Fruit fly (Drosophila melanogaster) whole organism, embryonic: ENCODE data around the gene unc-4.

Experiments used
- Atf3 ChIP-seq: fragments of 200-800 bp; sonication (Bioruptor generic); optimal IDR thresholded peaks from 3 replicates; lab custom pipeline; 2016; ENCODE audit warnings: missing biosample characterization, missing genetic modification characterization
- Bdp1 ChIP-seq: fragments of 200-800 bp; sonication (Bioruptor generic); optimal IDR thresholded peaks from 3 replicates; lab custom pipeline; 2016; ENCODE audit warnings: missing biosample characterization, missing genetic modification characterization
- Bteb2 ChIP-seq: fragments of 200-800 bp; sonication (Bioruptor generic); optimal IDR thresholded peaks from 2 replicates; lab custom pipeline; 2016; ENCODE audit warnings: missing biosample characterization, missing genetic modification characterization
- CG10543 ChIP-seq: fragments of 200-800 bp; sonication (Bioruptor generic); optimal IDR thresholded peaks from 3 replicates; lab custom pipeline; 2017; ENCODE audit warnings: missing biosample characterization, mild to moderate bottlenecking, missing genetic modification characterization, moderate library complexity
- CG12071 ChIP-seq: fragments of 200-800 bp; sonication (Bioruptor generic); optimal IDR thresholded peaks from 3 replicates; lab custom pipeline; 2018; ENCODE audit warnings: missing biosample characterization, mild to moderate bottlenecking, missing genetic modification characterization
- CG12769 ChIP-seq: fragments of 200-800 bp; sonication (Bioruptor generic); optimal IDR thresholded peaks from 2 replicates; lab custom pipeline; 2019; ENCODE audit warnings: missing biosample characterization, mild to moderate bottlenecking, missing genetic modification characterization, moderate library complexity
- CG13287 ChIP-seq: fragments of 200-800 bp; sonication (Bioruptor generic); IDR thresholded peaks from 2 replicates; pipeline ENCODE4 v1.3.6; 2022; ENCODE audit warnings: missing biosample characterization, missing genetic modification characterization; ENCODE audit not compliant: partially characterized antibody
- CG13296 ChIP-seq: fragments of 200-800 bp; sonication (Bioruptor generic); optimal IDR thresholded peaks from 3 replicates; lab custom pipeline; 2018; ENCODE audit warnings: missing biosample characterization, mild to moderate bottlenecking, missing genetic modification characterization
- CG15514 ChIP-seq: fragments of 200-800 bp; sonication (Bioruptor generic); optimal IDR thresholded peaks from 3 replicates; lab custom pipeline; 2017; ENCODE audit warnings: missing biosample characterization, missing genetic modification characterization, mild to moderate bottlenecking, moderate library complexity, missing genetic modification reagents
- CG15601 ChIP-seq: fragments of 200-800 bp; sonication (Bioruptor generic); optimal IDR thresholded peaks from 3 replicates; lab custom pipeline; 2019; ENCODE audit warnings: missing biosample characterization, mild to moderate bottlenecking, missing genetic modification characterization, moderate library complexity
- CG15696 ChIP-seq: fragments of 200-800 bp; sonication (Bioruptor generic); optimal IDR thresholded peaks from 2 replicates; lab custom pipeline; 2019; ENCODE audit warnings: missing biosample characterization, mild to moderate bottlenecking, missing genetic modification characterization, moderate library complexity
- CG1602 ChIP-seq: fragments of 200-800 bp; sonication (Bioruptor generic); optimal IDR thresholded peaks from 3 replicates; lab custom pipeline; 2016; ENCODE audit warnings: missing biosample characterization, missing genetic modification characterization
- CG17186 ChIP-seq: fragments of 200-800 bp; sonication (Bioruptor generic); optimal IDR thresholded peaks from 3 replicates; lab custom pipeline; 2017; ENCODE audit warnings: missing biosample characterization, missing genetic modification reagents, missing genetic modification characterization
- CG30403 ChIP-seq: fragments of 200-800 bp; sonication (Bioruptor generic); optimal IDR thresholded peaks from 3 replicates; lab custom pipeline; 2016; ENCODE audit warnings: missing biosample characterization, missing genetic modification characterization
- CG3407 ChIP-seq: fragments of 200-800 bp; sonication (Bioruptor generic); optimal IDR thresholded peaks from 2 replicates; lab custom pipeline; 2018; ENCODE audit warnings: missing biosample characterization, mild to moderate bottlenecking, missing genetic modification characterization
- CG4820 ChIP-seq: fragments of 200-800 bp; sonication (Bioruptor generic); optimal IDR thresholded peaks from 3 replicates; lab custom pipeline; 2016; ENCODE audit warnings: missing biosample characterization, missing genetic modification characterization
- CG6791 ChIP-seq: fragments of 200-800 bp; sonication (Bioruptor generic); IDR thresholded peaks from 3 replicates; pipeline ENCODE4 v1.3.6; 2022; ENCODE audit warnings: missing biosample characterization, missing genetic modification characterization; ENCODE audit not compliant: partially characterized antibody
- CG7786 ChIP-seq: fragments of 200-800 bp; sonication (Bioruptor generic); optimal IDR thresholded peaks from 2 replicates; lab custom pipeline; 2016; ENCODE audit warnings: missing biosample characterization, missing genetic modification characterization
- CG7839 ChIP-seq: fragments of 200-800 bp; sonication (Bioruptor generic); optimal IDR thresholded peaks from 3 replicates; lab custom pipeline; 2018; ENCODE audit warnings: missing biosample characterization, mild to moderate bottlenecking, missing genetic modification characterization, moderate library complexity
- CTCF ChIP-seq: fragments of 200-800 bp; sonication (Bioruptor generic); optimal IDR thresholded peaks from 2 replicates; lab custom pipeline; 2017; ENCODE audit warnings: missing biosample characterization, mild to moderate bottlenecking, missing genetic modification characterization, moderate library complexity
- D19B ChIP-seq: fragments of 200-800 bp; sonication (Bioruptor generic); optimal IDR thresholded peaks from 2 replicates; lab custom pipeline; 2017; ENCODE audit warnings: missing biosample characterization, mild to moderate bottlenecking, missing genetic modification characterization
- Doc2 ChIP-seq: fragments of 200-800 bp; sonication (Bioruptor generic); IDR thresholded peaks from 2 replicates; pipeline ENCODE4 v1.3.6; 2022; ENCODE audit warnings: missing biosample characterization, missing genetic modification characterization
- ERR ChIP-seq: fragments of 200-800 bp; sonication (Bioruptor generic); optimal IDR thresholded peaks from 2 replicates; lab custom pipeline; 2016; ENCODE audit warnings: missing biosample characterization, missing genetic modification characterization
- Ets65A ChIP-seq: fragments of 200-800 bp; sonication (Bioruptor generic); peaks from one replicate; lab custom pipeline; 2016; ENCODE audit warnings: missing biosample characterization, missing genetic modification characterization
- GATAe ChIP-seq: fragments of 200-800 bp; sonication (Bioruptor generic); conservative IDR thresholded peaks from 2 replicates; pipeline ENCODE4 v1.3.6; 2022; ENCODE audit warnings: missing biosample characterization, missing genetic modification characterization
- Gsc ChIP-seq: fragments of 200-800 bp; sonication (Bioruptor generic); IDR thresholded peaks from 2 replicates; pipeline ENCODE4 v1.3.6; 2022; ENCODE audit warnings: missing biosample characterization, missing genetic modification characterization
- HLH4C ChIP-seq: fragments of 200-800 bp; sonication (Bioruptor generic); IDR thresholded peaks from 3 replicates; pipeline ENCODE4 v1.3.6; 2022; ENCODE audit warnings: missing biosample characterization, missing genetic modification characterization; ENCODE audit not compliant: partially characterized antibody
- HmgZ ChIP-seq: fragments of 200-800 bp; sonication (Bioruptor generic); optimal IDR thresholded peaks from 2 replicates; lab custom pipeline; 2018; ENCODE audit warnings: missing biosample characterization, mild to moderate bottlenecking, missing genetic modification characterization
- Lhr ChIP-seq: fragments of 200-800 bp; sonication (Bioruptor generic); optimal IDR thresholded peaks from 3 replicates; lab custom pipeline; 2017; ENCODE audit warnings: mild to moderate bottlenecking, missing biosample characterization, missing genetic modification reagents, missing genetic modification characterization
- Nf-YC ChIP-seq: fragments of 200-800 bp; optimal IDR thresholded peaks from 3 replicates; lab custom pipeline; 2019; ENCODE audit warnings: missing biosample characterization, mild to moderate bottlenecking, missing genetic modification characterization, moderate library complexity
- NfI ChIP-seq: fragments of 200-800 bp; sonication (Bioruptor generic); optimal IDR thresholded peaks from 3 replicates; lab custom pipeline; 2018; ENCODE audit warnings: missing biosample characterization, mild to moderate bottlenecking, missing genetic modification characterization, moderate library complexity
- Oaz ChIP-seq: fragments of 200-800 bp; sonication (Bioruptor generic); IDR thresholded peaks from 2 replicates; pipeline ENCODE4 v1.3.6; 2022; ENCODE audit warnings: missing biosample characterization, missing genetic modification characterization
- PHDP ChIP-seq: fragments of 200-800 bp; sonication (Bioruptor generic); optimal IDR thresholded peaks from 3 replicates; lab custom pipeline; 2018; ENCODE audit warnings: missing biosample characterization, mild to moderate bottlenecking, missing genetic modification characterization, moderate library complexity
- Trl ChIP-seq, 3 experiments: fragments of >200 bp in 2 of 3; fragments of 200-800 bp in 1 of 3; sonication (Bioruptor generic) in 1 of 3; optimal IDR thresholded peaks; 2 replicates in 1 of 3; 3 replicates in 2 of 3; lab custom pipeline; 2016 to 2017; ENCODE audit warnings: missing biosample characterization in 1 of 3, missing genetic modification characterization in 1 of 3
- cg ChIP-seq: fragments of 200-800 bp; sonication (Bioruptor generic); optimal IDR thresholded peaks from 3 replicates; lab custom pipeline; 2019; ENCODE audit warnings: missing biosample characterization, mild to moderate bottlenecking, missing genetic modification characterization, moderate library complexity
- da ChIP-seq: fragments of 200-800 bp; sonication (Bioruptor generic); optimal IDR thresholded peaks from 2 replicates; lab custom pipeline; 2016; ENCODE audit warnings: missing biosample characterization, missing genetic modification characterization
- dimm ChIP-seq: fragments of 200-800 bp; sonication (Bioruptor generic); IDR thresholded peaks from 2 replicates; pipeline ENCODE4 v1.3.6; 2022; ENCODE audit warnings: missing biosample characterization, missing genetic modification characterization
- dmrt11E ChIP-seq: fragments of 200-800 bp; sonication (Bioruptor generic); optimal IDR thresholded peaks from 3 replicates; lab custom pipeline; 2018; ENCODE audit warnings: missing biosample characterization, mild to moderate bottlenecking, missing genetic modification characterization, moderate library complexity
- jing ChIP-seq: fragments of 200-800 bp; sonication (Bioruptor generic); optimal IDR thresholded peaks from 2 replicates; lab custom pipeline; 2018; ENCODE audit warnings: missing biosample characterization, mild to moderate bottlenecking, missing genetic modification characterization
- nerfin-2 ChIP-seq: fragments of 200-800 bp; sonication (Bioruptor generic); IDR thresholded peaks from 2 replicates; pipeline ENCODE4 v1.3.6; 2022; ENCODE audit warnings: missing biosample characterization, missing genetic modification characterization; ENCODE audit not compliant: partially characterized antibody
- nmo ChIP-seq: fragments of 200-800 bp; sonication (Bioruptor generic); optimal IDR thresholded peaks from 2 replicates; lab custom pipeline; 2018; ENCODE audit warnings: missing biosample characterization, mild to moderate bottlenecking, missing genetic modification characterization, moderate library complexity
- phol ChIP-seq: fragments of 200-800 bp; sonication (Bioruptor generic); optimal IDR thresholded peaks from 3 replicates; lab custom pipeline; 2018; ENCODE audit warnings: missing biosample characterization, mild to moderate bottlenecking, missing genetic modification characterization, moderate library complexity
- row ChIP-seq: fragments of 200-800 bp; sonication (Bioruptor generic); IDR thresholded peaks from 3 replicates; pipeline ENCODE4 v1.3.6; 2022; ENCODE audit warnings: missing biosample characterization, missing genetic modification characterization
- slou ChIP-seq: fragments of 200-800 bp; sonication (Bioruptor generic); optimal IDR thresholded peaks from 3 replicates; lab custom pipeline; 2016; ENCODE audit warnings: missing biosample characterization, missing genetic modification characterization
- slp2 ChIP-seq: fragments of 200-800 bp; sonication (Bioruptor generic); optimal IDR thresholded peaks from 2 replicates; lab custom pipeline; 2016; ENCODE audit warnings: missing biosample characterization, missing genetic modification characterization
- stc ChIP-seq: fragments of 200-800 bp; sonication (Bioruptor generic); IDR thresholded peaks from 2 replicates; pipeline ENCODE4 v1.3.6; 2022; ENCODE audit warnings: missing biosample characterization, missing genetic modification characterization
- sug ChIP-seq: fragments of 200-800 bp; optimal IDR thresholded peaks from 2 replicates; lab custom pipeline; 2019; ENCODE audit warnings: missing biosample characterization, mild to moderate bottlenecking, missing genetic modification characterization, moderate library complexity
- tap ChIP-seq: fragments of 200-800 bp; optimal IDR thresholded peaks from 3 replicates; lab custom pipeline; 2019; ENCODE audit warnings: missing biosample characterization, mild to moderate bottlenecking, missing genetic modification characterization, moderate library complexity
- tio ChIP-seq: fragments of 200-800 bp; sonication (Bioruptor generic); optimal IDR thresholded peaks from 2 replicates; lab custom pipeline; 2017; ENCODE audit warnings: missing biosample characterization, missing genetic modification characterization, inconsistent platforms
- trem ChIP-seq: fragments of 200-800 bp; optimal IDR thresholded peaks from 3 replicates; lab custom pipeline; 2019; ENCODE audit warnings: missing biosample characterization, mild to moderate bottlenecking, missing genetic modification characterization, moderate library complexity
- unpg ChIP-seq: fragments of 200-800 bp; sonication (Bioruptor generic); optimal IDR thresholded peaks from 3 replicates; lab custom pipeline; 2018; ENCODE audit warnings: missing biosample characterization, mild to moderate bottlenecking, missing genetic modification characterization, moderate library complexity

unc-4 gene

dm6 chrX:17820252-17820651 lies 51.9 kb downstream of the unc-4 start (continued):
- TF ChIP-seq CG3407 (GFP tag; lab: Kevin White, UChicago), result no peak
- no peak for TF ChIP-seq CG10543 (GFP tag; lab: Kevin White, UChicago)
- TF ChIP-seq CG6791 (GFP tag; lab: Robert Waterston, UW), result no peak
- no peak for TF ChIP-seq HLH4C (GFP tag; lab: Robert Waterston, UW)
- TF ChIP-seq CG7786 (GFP tag; lab: Kevin White, UChicago), result no peak
- no peak for TF ChIP-seq tap (tag; lab: Kevin White, UChicago)
- no peak for TF ChIP-seq PHDP (tag; lab: Kevin White, UChicago)
- peak; percentile 11 for TF ChIP-seq CG15514 (GFP tag; lab: Kevin White, UChicago)
- peak; percentile 30 for TF ChIP-seq trem (tag; lab: Kevin White, UChicago)
- peak; percentile 44 for TF ChIP-seq nmo (GFP tag; lab: Kevin White, UChicago)
- no peak for TF ChIP-seq Doc2
- peak; percentile 24 for TF ChIP-seq phol
- TF ChIP-seq CTCF, result peak; percentile 98
- peak; percentile 56 for TF ChIP-seq Lhr (GFP tag; lab: Kevin White, UChicago)
- TF ChIP-seq ERR (GFP tag; lab: Kevin White, UChicago), result no peak
- no peak for TF ChIP-seq CG17186 (GFP tag; lab: Kevin White, UChicago)
- TF ChIP-seq nerfin-2 (GFP tag; lab: Robert Waterston, UW), result no peak
- TF ChIP-seq CG12071 (GFP tag; lab: Kevin White, UChicago), result no peak
- TF ChIP-seq dmrt11E (tag; lab: Kevin White, UChicago), result peak; percentile 0
- TF ChIP-seq Oaz (GFP tag; lab: Robert Waterston, UW), result no peak
- no peak for TF ChIP-seq D19B (GFP tag; lab: Kevin White, UChicago)
- TF ChIP-seq CG4820 (GFP tag; lab: Kevin White, UChicago), result peak; percentile 22
- TF ChIP-seq CG12769 (tag; lab: Kevin White, UChicago), result peak; percentile 31
- peak; percentile 33 for TF ChIP-seq sug (tag; lab: Kevin White, UChicago)
- TF ChIP-seq jing (GFP tag; lab: Kevin White, UChicago), result no peak
- peak; percentile 51 for TF ChIP-seq CG15696 (tag; lab: Kevin White, UChicago)
- no peak for TF ChIP-seq slp2 (GFP tag; lab: Kevin White, UChicago)
- peak; percentile 35 for TF ChIP-seq CG1602 (GFP tag; lab: Kevin White, UChicago)
- no peak for TF ChIP-seq unpg (GFP tag; lab: Kevin White, UChicago)
- no peak for TF ChIP-seq stc
- TF ChIP-seq CG13296 (GFP tag; lab: Kevin White, UChicago), result no peak
- TF ChIP-seq CG13287 (GFP tag; lab: Robert Waterston, UW), result no peak
- TF ChIP-seq GATAe, result no peak
- peak; percentile 95 for TF ChIP-seq Ets65A
- TF ChIP-seq CG30403 (GFP tag; lab: Kevin White, UChicago), result peak; percentile 42
- TF ChIP-seq Gsc (GFP tag; lab: Robert Waterston, UW), result no peak
- no peak for TF ChIP-seq Atf3 (GFP tag; lab: Kevin White, UChicago)
- TF ChIP-seq Bteb2 (GFP tag; lab: Kevin White, UChicago), result no peak
- peak; percentile 29 for TF ChIP-seq Nf-YC (tag; lab: Kevin White, UChicago)
- TF ChIP-seq slou (GFP tag; lab: Kevin White, UChicago), result no peak
- TF ChIP-seq CG7839 (tag; lab: Kevin White, UChicago), result peak; percentile 47
- TF ChIP-seq Bdp1, result no peak
- no peak for TF ChIP-seq da (GFP tag; lab: Kevin White, UChicago)
- no peak for TF ChIP-seq tio (GFP tag; lab: Kevin White, UChicago)
- TF ChIP-seq dimm (GFP tag; lab: Robert Waterston, UW), result no peak
- TF ChIP-seq Trl (optimal IDR thresholded peaks at IDR 0.05; lab: Kevin White, UChicago), result no peak
- TF ChIP-seq Trl (GFP tag; optimal IDR thresholded peaks at IDR 0.05; lab: Kevin White, UChicago), result no peak
- peak; percentile 49 for TF ChIP-seq CG15601 (tag; lab: Kevin White, UChicago)
- TF ChIP-seq cg (GFP tag; lab: Kevin White, UChicago), result peak; percentile 23
- TF ChIP-seq NfI, result peak; percentile 22
- TF ChIP-seq row (GFP tag; lab: Robert Waterston, UW), result no peak
- peak; percentile 76 for TF ChIP-seq HmgZ (tag; lab: Kevin White, UChicago)
